Worm (Caenorhabditis elegans) whole organism, L2 larva: Measurements from ENCODE around the gene zim-2.

ENCODE experiments used
- F13H6.1 ChIP-seq: sonication (generic microtip); optimal IDR thresholded peaks from 2 replicates; lab custom pipeline; 2016; ENCODE audit warnings: missing genetic modification characterization, missing compliant biosample characterization
- R02D3.7 ChIP-seq: fragments of 150-350 bp; optimal IDR thresholded peaks from 2 replicates; lab custom pipeline; 2014; ENCODE audit warnings: missing biosample characterization, missing genetic modification characterization
- Y55F3AM.14 ChIP-seq: fragments of 200-800 bp; sonication (Bioruptor generic); optimal IDR thresholded peaks from 2 replicates; lab custom pipeline; 2018; ENCODE audit warnings: mild to moderate bottlenecking, missing genetic modification characterization, missing compliant biosample characterization
- ZK546.5 ChIP-seq: sonication (generic microtip); optimal IDR thresholded peaks from 2 replicates; lab custom pipeline; 2017; ENCODE audit warnings: missing biosample characterization, missing genetic modification characterization
- aly-2 ChIP-seq: fragments of 150-350 bp; optimal IDR thresholded peaks from 2 replicates; lab custom pipeline; 2014; ENCODE audit warnings: missing biosample characterization, missing genetic modification characterization
- ama-1 ChIP-seq: fragments of 150-350 bp; optimal IDR thresholded peaks from 2 replicates; lab custom pipeline; 2018; ENCODE audit warnings: inconsistent platforms
- blmp-1 ChIP-seq: sonication (generic microtip); optimal IDR thresholded peaks from 2 replicates; lab custom pipeline; 2017; ENCODE audit warnings: missing genetic modification characterization, mild to moderate bottlenecking, missing compliant biosample characterization, antibody characterized with exemption, moderate library complexity; ENCODE audit not compliant: insufficient read depth
- ceh-16 ChIP-seq: fragments of 150-350 bp; optimal IDR thresholded peaks from 2 replicates; lab custom pipeline; 2014; ENCODE audit warnings: missing biosample characterization, missing genetic modification characterization
- elt-1 ChIP-seq: fragments of 150-350 bp; optimal IDR thresholded peaks from 2 replicates; lab custom pipeline; 2014; ENCODE audit warnings: missing biosample characterization, missing genetic modification characterization
- elt-3 ChIP-seq: sonication (generic microtip); optimal IDR thresholded peaks from 2 replicates; lab custom pipeline; 2017; ENCODE audit warnings: missing biosample characterization, missing genetic modification characterization
- fos-1 ChIP-seq: fragments of 150-350 bp; optimal IDR thresholded peaks from 2 replicates; lab custom pipeline; 2014; ENCODE audit warnings: missing biosample characterization, missing genetic modification characterization
- gmeb-1 ChIP-seq: fragments of 150-350 bp; optimal IDR thresholded peaks from 2 replicates; lab custom pipeline; 2014; ENCODE audit warnings: missing biosample characterization, missing genetic modification characterization
- lin-11 ChIP-seq: fragments of 150-350 bp; sonication (generic microtip); optimal IDR thresholded peaks from 2 replicates; lab custom pipeline; 2014; ENCODE audit warnings: missing biosample characterization, missing genetic modification characterization, inconsistent platforms, mixed read lengths
- lsy-2 ChIP-seq, 2 experiments: fragments of 150-350 bp in 1 of 2; sonication (generic microtip) in 1 of 2; optimal IDR thresholded peaks; 2 replicates each; lab custom pipeline; 2014 to 2017; ENCODE audit warnings: missing biosample characterization in 2 of 2, missing genetic modification characterization in 2 of 2
- mab-5 ChIP-seq: fragments of 150-350 bp; optimal IDR thresholded peaks from 2 replicates; lab custom pipeline; 2014; ENCODE audit warnings: missing biosample characterization, missing genetic modification characterization
- mdl-1 ChIP-seq, 2 experiments: fragments of 150-350 bp in 1 of 2; sonication (generic microtip) in 1 of 2; optimal IDR thresholded peaks; 2 replicates each; lab custom pipeline; 2017; ENCODE audit warnings: missing biosample characterization in 2 of 2, missing genetic modification characterization in 2 of 2
- nhr-10 ChIP-seq: sonication (generic microtip); optimal IDR thresholded peaks from 2 replicates; lab custom pipeline; 2017; ENCODE audit warnings: missing biosample characterization, missing genetic modification characterization
- nhr-11 ChIP-seq: fragments of 150-350 bp; optimal IDR thresholded peaks from 2 replicates; lab custom pipeline; 2014; ENCODE audit warnings: missing biosample characterization, missing genetic modification characterization
- nhr-12 ChIP-seq: fragments of 150-350 bp; optimal IDR thresholded peaks from 2 replicates; lab custom pipeline; 2014; ENCODE audit warnings: missing biosample characterization, missing genetic modification characterization
- nhr-21 ChIP-seq: fragments of 150-350 bp; optimal IDR thresholded peaks from 2 replicates; lab custom pipeline; 2014; ENCODE audit warnings: missing biosample characterization, missing genetic modification characterization
- nhr-23 ChIP-seq: fragments of 150-350 bp; optimal IDR thresholded peaks from 2 replicates; lab custom pipeline; 2014; ENCODE audit warnings: missing biosample characterization, missing genetic modification reagents, missing genetic modification characterization
- nhr-237 ChIP-seq: fragments of 150-350 bp; optimal IDR thresholded peaks from 2 replicates; lab custom pipeline; 2014; ENCODE audit warnings: missing biosample characterization, missing genetic modification characterization
- nhr-6 ChIP-seq: fragments of 150-350 bp; optimal IDR thresholded peaks from 2 replicates; lab custom pipeline; 2014; ENCODE audit warnings: missing biosample characterization, missing genetic modification characterization
- nhr-77 ChIP-seq: fragments of 150-350 bp; optimal IDR thresholded peaks from 2 replicates; lab custom pipeline; 2014; ENCODE audit warnings: missing biosample characterization, missing genetic modification characterization
- sem-4 ChIP-seq: fragments of 150-350 bp; optimal IDR thresholded peaks from 2 replicates; lab custom pipeline; 2014; ENCODE audit warnings: missing biosample characterization, missing genetic modification reagents, missing genetic modification characterization
- skn-1 ChIP-seq: sonication (generic microtip); optimal IDR thresholded peaks from 2 replicates; lab custom pipeline; 2017; ENCODE audit warnings: missing biosample characterization, missing genetic modification characterization
- sma-9 ChIP-seq, 2 experiments: fragments of 150-350 bp in 1 of 2; sonication (generic microtip) in 1 of 2; optimal IDR thresholded peaks; 2 replicates each; lab custom pipeline; 2014 to 2016; ENCODE audit warnings: missing genetic modification characterization in 2 of 2, mild to moderate bottlenecking in 1 of 2, missing biosample characterization in 1 of 2, missing compliant biosample characterization in 1 of 2, missing genetic modification reagents in 1 of 2, moderate library complexity in 1 of 2
- unc-39 ChIP-seq: fragments of 150-350 bp; optimal IDR thresholded peaks from 2 replicates; lab custom pipeline; 2014; ENCODE audit warnings: missing biosample characterization, missing genetic modification characterization
- unc-55 ChIP-seq: fragments of 150-350 bp; sonication (generic microtip); optimal IDR thresholded peaks from 3 replicates; lab custom pipeline; 2014; ENCODE audit warnings: missing biosample characterization, missing genetic modification reagents, missing genetic modification characterization
- unc-62 ChIP-seq: fragments of 150-350 bp; optimal IDR thresholded peaks from 2 replicates; lab custom pipeline; 2014; ENCODE audit warnings: missing biosample characterization, missing genetic modification reagents, missing genetic modification characterization
- zag-1 ChIP-seq: fragments of 150-350 bp; optimal IDR thresholded peaks from 2 replicates; lab custom pipeline; 2014; ENCODE audit warnings: missing biosample characterization, missing genetic modification characterization
- ztf-11 ChIP-seq: sonication (generic microtip); optimal IDR thresholded peaks from 2 replicates; lab custom pipeline; 2017; ENCODE audit warnings: missing biosample characterization, missing genetic modification characterization
- ztf-4 ChIP-seq: fragments of 150-350 bp; optimal IDR thresholded peaks from 2 replicates; lab custom pipeline; 2014; ENCODE audit warnings: missing biosample characterization, missing genetic modification characterization

zim-2 gene

DNA sequence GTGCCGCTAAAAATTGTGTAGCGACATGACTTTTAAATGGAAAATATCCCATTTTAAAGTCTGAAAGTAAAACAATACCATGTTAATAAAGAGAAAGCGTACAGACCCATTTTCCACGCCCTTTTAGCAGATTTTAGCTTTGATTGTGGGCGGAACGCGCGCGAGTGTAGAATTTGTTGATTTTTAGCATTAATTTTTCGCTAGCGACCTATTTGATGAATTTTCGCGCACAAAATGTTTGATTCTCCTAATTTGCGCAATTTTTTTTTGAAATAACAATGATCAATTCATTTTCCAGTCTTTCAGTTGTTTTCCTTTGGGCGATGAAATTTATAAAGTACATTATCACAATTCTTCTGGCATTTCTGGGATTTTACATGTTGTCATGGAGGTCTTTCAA, 21.4 kb upstream of the zim-2 start, which contains the start of gene T07G12.3:
T07G12.3 (plus strand) TSS at position 301 of the 400 bp plus-strand sequence.
- no peak for TF ChIP-seq F13H6.1 (tag; lab: Kevin White, UChicago)
- TF ChIP-seq Y55F3AM.14: no peak
- no peak for TF ChIP-seq ztf-4 (tag; lab: Kevin White, UChicago)
- no peak for TF ChIP-seq unc-39 (tag; lab: Kevin White, UChicago)
- no peak for TF ChIP-seq unc-62 (GFP tag; lab: Kevin White, UChicago)
- no peak for TF ChIP-seq nhr-10 (tag; lab: Kevin White, UChicago)
- no peak for TF ChIP-seq mdl-1 (tag; optimal IDR thresholded peaks at IDR 0.05; lab: Kevin White, UChicago)
- TF ChIP-seq nhr-12 (tag; lab: Kevin White, UChicago): no peak
- TF ChIP-seq nhr-21 (tag; lab: Kevin White, UChicago): no peak
- no peak for TF ChIP-seq blmp-1 (tag; lab: Kevin White, UChicago)
- TF ChIP-seq nhr-6 (tag; lab: Kevin White, UChicago): no peak
- TF ChIP-seq lin-11 (tag; lab: Kevin White, UChicago): no peak
- no peak for TF ChIP-seq mab-5

DNA sequence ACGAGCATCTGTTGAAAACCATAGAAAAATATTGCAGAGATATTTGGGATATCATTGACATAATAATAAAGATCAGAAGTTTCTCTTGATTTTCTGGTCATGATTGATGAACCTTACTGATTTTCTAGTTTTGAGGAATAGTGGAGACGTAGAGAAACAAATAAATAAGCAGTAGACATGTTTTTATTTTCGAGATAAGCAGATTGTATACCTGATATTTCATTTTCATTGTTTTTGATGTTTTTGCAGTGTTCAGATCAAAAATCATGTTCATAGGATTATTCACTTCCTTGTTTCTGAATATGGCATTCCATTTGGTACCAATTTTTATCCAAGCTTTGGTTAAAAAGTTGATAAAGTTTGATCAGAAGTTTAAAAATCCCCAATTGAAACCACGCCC, 16.5 kb upstream of the zim-2 start, which contains the start of gene T07G12.4:
T07G12.4 (minus strand) TSS at position 101 of the 400 bp plus-strand sequence.
- TF ChIP-seq mdl-1 (tag; optimal IDR thresholded peaks at IDR 0.05; lab: Kevin White, UChicago) (no peak), sem-4 (no peak), nhr-77 (tag; lab: Kevin White, UChicago) (no peak), sma-9 (GFP tag; optimal IDR thresholded peaks at IDR 0.05; lab: Kevin White, UChicago) (no peak), sma-9 (tag; optimal IDR thresholded peaks at IDR 0.05; lab: Kevin White, UChicago) (no peak)
- TF ChIP-seq, all 48 proteins: peak for 0

DNA sequence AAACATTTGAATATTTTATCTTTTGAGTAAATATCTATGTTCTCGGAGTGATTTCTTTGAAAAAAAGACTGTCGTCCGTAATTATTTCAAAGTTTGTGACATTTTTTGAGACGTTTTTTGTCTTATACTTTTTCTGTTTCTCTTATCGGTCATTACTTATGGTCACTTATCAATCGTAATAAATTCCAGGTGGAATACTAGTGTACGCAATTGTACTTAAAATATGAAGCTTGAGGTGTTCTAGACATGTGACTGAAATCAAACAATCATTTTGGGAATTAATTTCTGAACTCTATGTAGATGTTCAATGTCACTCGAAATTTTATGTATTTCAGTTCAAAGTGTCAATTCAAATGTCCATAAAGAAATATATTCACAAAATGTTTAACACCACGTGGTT, 12.8 kb upstream of the zim-2 start:
- no peak for TF ChIP-seq ZK546.5 (tag; lab: Kevin White, UChicago)
- no peak for TF ChIP-seq fos-1 (tag; lab: Kevin White, UChicago)
- TF ChIP-seq blmp-1 (tag; lab: Kevin White, UChicago): no peak
- TF ChIP-seq gmeb-1 (tag; lab: Kevin White, UChicago): no peak
- no peak for TF ChIP-seq ztf-11 (tag; lab: Kevin White, UChicago)
- no peak for TF ChIP-seq lin-11 (tag; lab: Kevin White, UChicago)
- no peak for TF ChIP-seq ztf-4 (tag; lab: Kevin White, UChicago)

DNA sequence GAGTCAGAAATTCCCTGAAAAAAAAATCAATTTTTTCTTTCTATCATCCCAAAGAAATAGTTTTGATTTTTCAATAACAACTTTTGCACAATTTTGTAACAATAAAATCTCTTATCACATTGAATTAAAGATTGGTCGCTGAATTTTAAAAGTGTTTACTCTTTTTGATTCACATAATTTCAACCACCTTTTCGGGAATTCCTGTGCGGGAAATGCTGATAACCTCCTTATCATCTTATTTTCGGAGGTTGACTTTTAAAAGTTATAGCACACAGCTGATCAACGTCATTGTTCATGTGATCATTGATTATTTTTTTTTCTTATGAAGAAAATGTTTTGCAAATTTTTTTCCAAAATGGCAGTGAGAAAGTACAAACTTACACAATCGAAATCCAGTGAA, 11.7 kb upstream of the zim-2 start:
- TF ChIP-seq sma-9 (GFP tag; optimal IDR thresholded peaks at IDR 0.05; lab: Kevin White, UChicago): peak; percentile 79
- TF ChIP-seq sma-9 (tag; optimal IDR thresholded peaks at IDR 0.05; lab: Kevin White, UChicago): no peak
- TF ChIP-seq gmeb-1 (tag; lab: Kevin White, UChicago): peak; percentile 40
- TF ChIP-seq ama-1 (lab: Kevin White, UChicago): no peak
- TF ChIP-seq elt-1 (tag; lab: Kevin White, UChicago): no peak
- peak; percentile 40 for TF ChIP-seq fos-1 (tag; lab: Kevin White, UChicago)
- TF ChIP-seq nhr-237 (tag; lab: Kevin White, UChicago): no peak

DNA sequence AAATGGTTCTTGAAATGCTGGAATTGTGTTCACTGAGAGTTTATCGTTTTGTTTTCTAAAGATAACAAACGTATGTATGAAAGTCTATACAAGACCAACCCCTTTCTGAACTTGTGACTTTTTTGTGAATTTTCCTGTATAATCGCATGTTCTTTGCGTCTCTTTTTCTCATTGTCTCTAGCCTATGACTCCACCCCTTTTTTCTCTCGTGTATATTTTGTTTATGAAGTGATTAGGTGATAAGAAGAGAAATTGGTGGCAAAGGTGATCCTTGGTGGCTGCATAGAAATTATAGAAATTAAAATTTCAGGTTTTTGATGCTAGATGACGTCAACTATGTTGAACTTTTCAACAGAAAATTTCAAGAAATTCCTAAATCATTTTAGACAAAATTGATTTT, 10.0 kb upstream of the zim-2 start, which contains the start of gene T07G12.5:
T07G12.5 (minus strand) TSS at position 101 of the 400 bp plus-strand sequence.
- TF ChIP-seq nhr-6 (tag; lab: Kevin White, UChicago): no peak
- TF ChIP-seq lin-11 (tag; lab: Kevin White, UChicago): no peak
- TF ChIP-seq R02D3.7 (tag; lab: Kevin White, UChicago): no peak
- no peak for TF ChIP-seq lsy-2 (tag; optimal IDR thresholded peaks at IDR 0.05; lab: Kevin White, UChicago)
- TF ChIP-seq zag-1 (tag; lab: Kevin White, UChicago): no peak
- no peak for TF ChIP-seq nhr-11 (tag; lab: Kevin White, UChicago)
- TF ChIP-seq gmeb-1 (tag; lab: Kevin White, UChicago): no peak
- TF ChIP-seq nhr-23 (tag; lab: Kevin White, UChicago): no peak
- no peak for TF ChIP-seq mdl-1 (tag; optimal IDR thresholded peaks at IDR 0.05; lab: Kevin White, UChicago)
- TF ChIP-seq nhr-77 (tag; lab: Kevin White, UChicago): no peak

DNA sequence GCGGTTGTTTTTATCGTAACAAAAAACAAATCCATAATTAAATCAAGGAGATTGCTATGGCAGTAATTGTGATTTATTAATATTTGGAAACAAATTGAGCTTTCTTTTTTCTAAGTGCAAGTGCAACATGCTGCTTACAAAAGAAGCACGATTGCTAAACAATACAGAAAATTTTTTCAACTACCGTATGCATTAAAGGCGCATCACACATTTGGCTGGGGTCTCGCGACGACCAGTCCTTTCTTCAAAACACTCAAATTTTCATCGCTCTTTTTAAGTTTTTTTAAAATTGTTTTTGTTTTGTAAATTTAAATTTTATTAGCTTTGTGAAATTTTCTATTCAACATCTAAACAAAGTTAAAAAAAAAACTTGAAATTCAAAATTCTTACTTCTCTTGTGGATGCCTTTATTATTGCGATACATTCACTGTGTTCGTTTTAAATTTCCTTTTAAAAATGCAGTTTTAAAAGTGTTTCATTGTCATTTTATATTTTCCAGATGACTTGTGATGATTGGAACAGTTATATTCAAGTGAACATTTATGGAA, 8.4 kb upstream of the zim-2 start, which contains the start of gene zim-1:
zim-1 (plus strand) TSS at position 498 of the 548 bp plus-strand sequence.
- TF ChIP-seq nhr-23 (tag; lab: Kevin White, UChicago) (no peak), ceh-16 (tag; lab: Kevin White, UChicago) (no peak), unc-39 (tag; lab: Kevin White, UChicago) (no peak), unc-55 (GFP tag; lab: Kevin White, UChicago) (no peak), F13H6.1 (tag; lab: Kevin White, UChicago) (no peak), sma-9 (GFP tag; optimal IDR thresholded peaks at IDR 0.05; lab: Kevin White, UChicago) (no peak), sma-9 (tag; optimal IDR thresholded peaks at IDR 0.05; lab: Kevin White, UChicago) (no peak), nhr-21 (tag; lab: Kevin White, UChicago) (no peak), skn-1 (tag; lab: Kevin White, UChicago) (no peak), nhr-77 (tag; lab: Kevin White, UChicago) (no peak), aly-2 (tag; lab: Kevin White, UChicago) (no peak), blmp-1 (tag; lab: Kevin White, UChicago) (no peak), gmeb-1 (tag; lab: Kevin White, UChicago) (no peak), elt-3 (tag; lab: Kevin White, UChicago) (no peak), nhr-12 (tag; lab: Kevin White, UChicago) (no peak), nhr-6 (tag; lab: Kevin White, UChicago) (no peak)
